Fruit fly (Drosophila melanogaster): ENCODE results near the gene Hmgcl.

Hmgcl gene

dm6 chr2L:7009807-7010470 lies 49.8 kb downstream of the Hmgcl start, which contains the start of gene uif (continued):
- TF ChIP-seq tin (GFP tag; optimal IDR thresholded peaks at IDR 0.05) (no peak), CG14050 (GFP tag; IDR thresholded peaks at IDR 0.05) (no peak), Bgb (GFP tag; IDR thresholded peaks at IDR 0.05; ENCODE audit: partially characterized antibody) (peak; percentile 26; the same call in 1 of the 2 replicates), Nf-YA (GFP tag; IDR thresholded peaks at IDR 0.05) (no peak), cg (GFP tag; optimal IDR thresholded peaks at IDR 0.05) (peak; percentile 73), CG2889 (GFP tag; IDR thresholded peaks at IDR 0.05) (no peak), chm (GFP tag; IDR thresholded peaks at IDR 0.05) (peak; percentile 48; the same call in 1 of the 2 replicates), ftz-f1 (GFP tag; optimal IDR thresholded peaks at IDR 0.05) (no peak), kni (GFP tag; optimal IDR thresholded peaks at IDR 0.05) (peak; percentile 95), onecut (GFP tag; IDR thresholded peaks at IDR 0.05) (peak; percentile 45; the same call in 1 of the 2 replicates), CG1529 (GFP tag; optimal IDR thresholded peaks at IDR 0.05) (no peak), CG10462 (GFP tag; optimal IDR thresholded peaks at IDR 0.05) (no peak), CG12219 (GFP tag; optimal IDR thresholded peaks at IDR 0.05) (no peak), en (GFP tag; optimal IDR thresholded peaks at IDR 0.05) (no peak), vvl (GFP tag; IDR thresholded peaks at IDR 0.05) (0 out of 2 replicates have a peak, but pooled peaks have one; percentile 37), kah (GFP tag; optimal IDR thresholded peaks at IDR 0.05) (no peak), Blimp-1 (GFP tag; optimal IDR thresholded peaks at IDR 0.05) (peak; percentile 26), D19A (tag; optimal IDR thresholded peaks at IDR 0.05) (peak; percentile 27), PHDP (tag; optimal IDR thresholded peaks at IDR 0.05) (no peak), pros (GFP tag; optimal IDR thresholded peaks at IDR 0.05) (peak; percentile 95), pfk (GFP tag; optimal IDR thresholded peaks at IDR 0.05) (no peak)

dm6 chr2L:7010513-7010912 lies 50.3 kb downstream of the Hmgcl start:
- TF ChIP-seq phol (tag; optimal IDR thresholded peaks at IDR 0.05) (no peak), Kr (GFP tag; optimal IDR thresholded peaks at IDR 0.05) (peak; percentile 51), CG3281 (GFP tag; optimal IDR thresholded peaks at IDR 0.05) (no peak), cad (GFP tag; optimal IDR thresholded peaks at IDR 0.05) (peak; percentile 80), dm (GFP tag; optimal IDR thresholded peaks at IDR 0.05) (no peak), tll (GFP tag; optimal IDR thresholded peaks at IDR 0.05) (peak in 1 of 2 experiments; percentile 81), unpg (GFP tag; optimal IDR thresholded peaks at IDR 0.05) (no peak), zen (tag; optimal IDR thresholded peaks at IDR 0.05) (peak; percentile 68), CG15479 (GFP tag; optimal IDR thresholded peaks at IDR 0.05) (peak; percentile 18)
